Fruit fly (Drosophila melanogaster) whole organism, embryonic: ENCODE measurements around the gene beat-IIa.

Experiments
- Aef1 ChIP-seq: fragments of 200-800 bp; sonication (Bioruptor generic); IDR thresholded peaks from 3 replicates; pipeline ENCODE4 v1.3.6; 2022; ENCODE audit warnings: missing biosample characterization, missing genetic modification characterization
- Atf6 ChIP-seq: fragments of 200-800 bp; sonication (Bioruptor generic); IDR thresholded peaks from 2 replicates; pipeline ENCODE4 v1.3.6; 2022; ENCODE audit warnings: missing biosample characterization, missing genetic modification characterization
- BEAF-32 ChIP-seq: fragments of 200-800 bp; sonication (Bioruptor generic); optimal IDR thresholded peaks from 3 replicates; lab custom pipeline; 2017; ENCODE audit warnings: missing biosample characterization, missing genetic modification characterization, mild to moderate bottlenecking, moderate library complexity, missing genetic modification reagents
- C15 ChIP-seq: fragments of 200-800 bp; sonication (Bioruptor generic); IDR thresholded peaks from 3 replicates; pipeline ENCODE4 v1.3.6; 2022; ENCODE audit warnings: missing biosample characterization, missing genetic modification characterization
- CG10209 ChIP-seq: fragments of 200-800 bp; sonication (Bioruptor generic); optimal IDR thresholded peaks from 3 replicates; lab custom pipeline; 2017; ENCODE audit warnings: missing biosample characterization, mild to moderate bottlenecking, missing genetic modification characterization, missing genetic modification reagents
- CG11695 ChIP-seq: fragments of 200-800 bp; sonication (Bioruptor generic); IDR thresholded peaks from 3 replicates; pipeline ENCODE4 v1.3.6; 2022; ENCODE audit warnings: missing biosample characterization, missing genetic modification characterization
- CG12236 ChIP-seq: fragments of 200-800 bp; sonication (Bioruptor generic); optimal IDR thresholded peaks from 2 replicates; lab custom pipeline; 2016; ENCODE audit warnings: missing biosample characterization, missing genetic modification characterization
- CG12942 ChIP-seq: fragments of 200-800 bp; sonication (Bioruptor generic); optimal IDR thresholded peaks from 3 replicates; lab custom pipeline; 2016; ENCODE audit warnings: missing biosample characterization, missing genetic modification characterization
- CG13296 ChIP-seq: fragments of 200-800 bp; sonication (Bioruptor generic); optimal IDR thresholded peaks from 3 replicates; lab custom pipeline; 2018; ENCODE audit warnings: missing biosample characterization, mild to moderate bottlenecking, missing genetic modification characterization
- CG14710 ChIP-seq: fragments of 200-800 bp; sonication (Bioruptor generic); optimal IDR thresholded peaks from 3 replicates; lab custom pipeline; 2019; ENCODE audit warnings: missing biosample characterization, mild to moderate bottlenecking, missing genetic modification characterization, moderate library complexity
- CG15269 ChIP-seq: fragments of 200-800 bp; sonication (Bioruptor generic); optimal IDR thresholded peaks from 2 replicates; lab custom pipeline; 2018; ENCODE audit warnings: missing biosample characterization, mild to moderate bottlenecking, missing genetic modification characterization, moderate library complexity
- CG15514 ChIP-seq: fragments of 200-800 bp; sonication (Bioruptor generic); optimal IDR thresholded peaks from 3 replicates; lab custom pipeline; 2017; ENCODE audit warnings: missing biosample characterization, missing genetic modification characterization, mild to moderate bottlenecking, moderate library complexity, missing genetic modification reagents
- CG1602 ChIP-seq: fragments of 200-800 bp; sonication (Bioruptor generic); optimal IDR thresholded peaks from 3 replicates; lab custom pipeline; 2016; ENCODE audit warnings: missing biosample characterization, missing genetic modification characterization
- CG16813 ChIP-seq: fragments of 200-800 bp; sonication (Bioruptor generic); IDR thresholded peaks from 3 replicates; pipeline ENCODE4 v1.3.6; 2022; ENCODE audit warnings: missing biosample characterization, missing genetic modification characterization; ENCODE audit not compliant: partially characterized antibody
- CG17385 ChIP-seq: fragments of 200-800 bp; sonication (Bioruptor generic); optimal IDR thresholded peaks from 3 replicates; lab custom pipeline; 2018; ENCODE audit warnings: missing biosample characterization, mild to moderate bottlenecking, missing genetic modification characterization
- CG17612 ChIP-seq: fragments of 200-800 bp; sonication (Bioruptor generic); IDR thresholded peaks from 2 replicates; pipeline ENCODE4 v1.3.6; 2022; ENCODE audit warnings: missing biosample characterization, missing genetic modification characterization
- CG18011 ChIP-seq: fragments of 200-800 bp; sonication (Bioruptor generic); optimal IDR thresholded peaks from 2 replicates; lab custom pipeline; 2017; ENCODE audit warnings: missing biosample characterization, missing genetic modification characterization, mild to moderate bottlenecking, moderate library complexity, missing genotype
- CG18619 ChIP-seq: fragments of 200-800 bp; sonication (Bioruptor generic); optimal IDR thresholded peaks from 3 replicates; lab custom pipeline; 2017; ENCODE audit warnings: missing biosample characterization, mild to moderate bottlenecking, missing genetic modification characterization
- CG2199 ChIP-seq: fragments of 200-800 bp; sonication (Bioruptor generic); IDR thresholded peaks from 3 replicates; pipeline ENCODE4 v1.3.6; 2022; ENCODE audit warnings: missing biosample characterization, missing genetic modification characterization
- CG31441 ChIP-seq: fragments of 200-800 bp; sonication (Bioruptor generic); IDR thresholded peaks from 2 replicates; pipeline ENCODE4 v1.3.6; 2022; ENCODE audit warnings: missing biosample characterization, missing genetic modification characterization
- CG3163 ChIP-seq: fragments of 200-800 bp; sonication (Bioruptor generic); optimal IDR thresholded peaks from 3 replicates; lab custom pipeline; 2016; ENCODE audit warnings: missing biosample characterization, missing genetic modification characterization
- CG4360 ChIP-seq: fragments of 200-800 bp; sonication (Bioruptor generic); IDR thresholded peaks from 2 replicates; pipeline ENCODE4 v1.3.6; 2022; ENCODE audit warnings: missing biosample characterization, missing genetic modification characterization
- CG4707 ChIP-seq: fragments of 200-800 bp; sonication (Bioruptor generic); optimal IDR thresholded peaks from 2 replicates; lab custom pipeline; 2018; ENCODE audit warnings: missing biosample characterization, mild to moderate bottlenecking, missing genetic modification characterization, moderate library complexity
- CG6813 ChIP-seq: fragments of 200-800 bp; sonication (Bioruptor generic); optimal IDR thresholded peaks from 2 replicates; lab custom pipeline; 2017; ENCODE audit warnings: missing biosample characterization, missing genetic modification characterization, mild to moderate bottlenecking, moderate library complexity, missing genetic modification reagents
- CG7357 ChIP-seq: fragments of 200-800 bp; sonication (Bioruptor generic); IDR thresholded peaks from 3 replicates; pipeline ENCODE4 v1.3.6; 2022; ENCODE audit warnings: missing biosample characterization, missing genetic modification characterization
- CG9437 ChIP-seq: fragments of 200-800 bp; sonication (Bioruptor generic); optimal IDR thresholded peaks from 2 replicates; lab custom pipeline; 2018; ENCODE audit warnings: missing biosample characterization, mild to moderate bottlenecking, missing genetic modification characterization
- CHES-1-like ChIP-seq: fragments of 200-800 bp; sonication (Bioruptor generic); optimal IDR thresholded peaks from 2 replicates; lab custom pipeline; 2016; ENCODE audit warnings: missing biosample characterization, missing genetic modification characterization
- Dll ChIP-seq: fragments of 200-800 bp; sonication (Bioruptor generic); IDR thresholded peaks from 4 replicates; pipeline ENCODE4 v1.3.6; 2022; ENCODE audit warnings: missing biosample characterization, missing genetic modification characterization; ENCODE audit not compliant: partially characterized antibody
- E2f1 ChIP-seq: fragments of 200-800 bp; sonication (Bioruptor generic); IDR thresholded peaks from 2 replicates; pipeline ENCODE4 v1.3.6; 2022; ENCODE audit warnings: missing biosample characterization, missing genetic modification characterization
- Fer1 ChIP-seq: fragments of 200-800 bp; sonication (Bioruptor generic); optimal IDR thresholded peaks from 2 replicates; lab custom pipeline; 2017; ENCODE audit warnings: missing biosample characterization, mild to moderate bottlenecking, missing genetic modification characterization
- HLH54F ChIP-seq: fragments of 200-800 bp; sonication (Bioruptor generic); optimal IDR thresholded peaks from 3 replicates; lab custom pipeline; 2016; ENCODE audit warnings: missing biosample characterization, missing genetic modification characterization
- Max ChIP-seq: fragments of 200-800 bp; sonication (Bioruptor generic); optimal IDR thresholded peaks from 2 replicates; lab custom pipeline; 2016; ENCODE audit warnings: missing biosample characterization, mild to moderate bottlenecking, missing genetic modification characterization
- Mes4 ChIP-seq: fragments of 200-800 bp; sonication (Bioruptor generic); optimal IDR thresholded peaks from 2 replicates; lab custom pipeline; 2016; ENCODE audit warnings: missing biosample characterization, missing genetic modification characterization
- NFAT ChIP-seq: fragments of 200-800 bp; sonication (Bioruptor generic); IDR thresholded peaks from 2 replicates; pipeline ENCODE4 v1.3.6; 2022; ENCODE audit warnings: missing biosample characterization, missing genetic modification characterization
- Opbp ChIP-seq: fragments of 200-800 bp; sonication (Bioruptor generic); IDR thresholded peaks from 3 replicates; pipeline ENCODE4 v1.3.6; 2022; ENCODE audit warnings: missing biosample characterization, missing genetic modification characterization; ENCODE audit not compliant: partially characterized antibody
- Ptx1 ChIP-seq: fragments of 200-800 bp; sonication (Bioruptor generic); IDR thresholded peaks from 2 replicates; pipeline ENCODE4 v1.3.6; 2022; ENCODE audit warnings: missing biosample characterization, missing genetic modification characterization
- Taf1 ChIP-seq: fragments of 200-800 bp; sonication (Bioruptor generic); IDR thresholded peaks from 2 replicates; pipeline ENCODE4 v1.3.6; 2022; ENCODE audit warnings: missing biosample characterization, missing genetic modification characterization
- Vsx1 ChIP-seq: fragments of 200-800 bp; sonication (Bioruptor generic); optimal IDR thresholded peaks from 2 replicates; lab custom pipeline; 2017; ENCODE audit warnings: missing biosample characterization, mild to moderate bottlenecking, missing genetic modification characterization, missing genetic modification reagents
- dmrt99B ChIP-seq: fragments of 200-800 bp; sonication (Bioruptor generic); optimal IDR thresholded peaks from 2 replicates; lab custom pipeline; 2018; ENCODE audit warnings: missing biosample characterization, mild to moderate bottlenecking, missing genetic modification characterization, moderate library complexity
- eyg ChIP-seq: fragments of 200-800 bp; sonication (Bioruptor generic); optimal IDR thresholded peaks from 3 replicates; lab custom pipeline; 2016; ENCODE audit warnings: missing biosample characterization, missing genetic modification characterization
- fd102C ChIP-seq: fragments of 200-800 bp; sonication (Bioruptor generic); optimal IDR thresholded peaks from 2 replicates; lab custom pipeline; 2018; ENCODE audit warnings: missing biosample characterization, mild to moderate bottlenecking, missing genetic modification characterization, moderate library complexity
- fd96Cb ChIP-seq: fragments of 200-800 bp; sonication (Bioruptor generic); optimal IDR thresholded peaks from 2 replicates; lab custom pipeline; 2018; ENCODE audit warnings: missing biosample characterization, mild to moderate bottlenecking, missing genetic modification characterization, moderate library complexity
- ro ChIP-seq: fragments of 200-800 bp; sonication (Bioruptor generic); IDR thresholded peaks from 2 replicates; pipeline ENCODE4 v1.3.6; 2022; ENCODE audit warnings: missing biosample characterization, missing genetic modification characterization
- slp2 ChIP-seq: fragments of 200-800 bp; sonication (Bioruptor generic); optimal IDR thresholded peaks from 2 replicates; lab custom pipeline; 2016; ENCODE audit warnings: missing biosample characterization, missing genetic modification characterization
- sna ChIP-seq: fragments of 200-800 bp; sonication (Bioruptor generic); IDR thresholded peaks from 2 replicates; pipeline ENCODE4 v1.3.6; 2022; ENCODE audit warnings: missing biosample characterization, missing genetic modification characterization; ENCODE audit not compliant: partially characterized antibody
- sr ChIP-seq: fragments of 200-800 bp; sonication (Bioruptor generic); IDR thresholded peaks from 3 replicates; pipeline ENCODE4 v1.3.6; 2022; ENCODE audit warnings: missing biosample characterization, missing genetic modification characterization
- stwl ChIP-seq: fragments of 200-800 bp; sonication (Bioruptor generic); optimal IDR thresholded peaks from 3 replicates; lab custom pipeline; 2018; ENCODE audit warnings: missing biosample characterization, mild to moderate bottlenecking, missing genetic modification characterization, moderate library complexity
- sug ChIP-seq: fragments of 200-800 bp; optimal IDR thresholded peaks from 2 replicates; lab custom pipeline; 2019; ENCODE audit warnings: missing biosample characterization, mild to moderate bottlenecking, missing genetic modification characterization, moderate library complexity
- trem ChIP-seq: fragments of 200-800 bp; optimal IDR thresholded peaks from 3 replicates; lab custom pipeline; 2019; ENCODE audit warnings: missing biosample characterization, mild to moderate bottlenecking, missing genetic modification characterization, moderate library complexity
- vfl ChIP-seq: fragments of 200-800 bp; sonication (Bioruptor generic); optimal IDR thresholded peaks from 2 replicates; lab custom pipeline; 2016; ENCODE audit warnings: missing biosample characterization, missing genetic modification characterization

Gene beat-IIa

dm6 chr3R:17401289-17401752, 35.4 kb upstream of the beat-IIa start (continued):
- peak; percentile 49 for TF ChIP-seq CG15269 (tag; lab: Kevin White, UChicago)
- peak; percentile 94 for TF ChIP-seq CG7357 (GFP tag; lab: Robert Waterston, UW)
- TF ChIP-seq CHES-1-like (GFP tag; lab: Kevin White, UChicago), result peak; percentile 67
- peak; percentile 52 for TF ChIP-seq sug (tag; lab: Kevin White, UChicago)
- TF ChIP-seq CG6813 (GFP tag; lab: Kevin White, UChicago), result no peak
- TF ChIP-seq dmrt99B, result peak; percentile 47
- TF ChIP-seq Fer1 (GFP tag; lab: Kevin White, UChicago), result peak; percentile 41
- no peak for TF ChIP-seq Taf1 (GFP tag; lab: Robert Waterston, UW)
- TF ChIP-seq CG11695 (GFP tag; lab: Robert Waterston, UW), result 0 out of 3 replicates have a peak, but pooled peaks have one; percentile 44
- TF ChIP-seq slp2 (GFP tag; lab: Kevin White, UChicago), result peak; percentile 43
- TF ChIP-seq CG17612, result no peak
- peak; percentile 90 for TF ChIP-seq BEAF-32 (GFP tag; lab: Kevin White, UChicago)
- TF ChIP-seq Dll, result peak; percentile 84
- TF ChIP-seq CG12942 (GFP tag; lab: Kevin White, UChicago), result peak; percentile 57
- no peak for TF ChIP-seq C15 (GFP tag; lab: Robert Waterston, UW)
- peak; percentile 54 for TF ChIP-seq vfl (GFP tag; lab: Kevin White, UChicago)
- 0 out of 2 replicates have a peak, but pooled peaks have one; percentile 29 for TF ChIP-seq E2f1 (GFP tag; lab: Robert Waterston, UW)
- no peak for TF ChIP-seq Vsx1 (GFP tag; lab: Kevin White, UChicago)
- no peak for TF ChIP-seq sr (GFP tag; lab: Robert Waterston, UW)
- TF ChIP-seq stwl (tag; lab: Kevin White, UChicago), result peak; percentile 81
- TF ChIP-seq ro, result no peak
- no peak for TF ChIP-seq fd102C
- peak; percentile 43; the same call in 1 of the 2 replicates for TF ChIP-seq NFAT (GFP tag; lab: Robert Waterston, UW)
- TF ChIP-seq Ptx1 (GFP tag; lab: Robert Waterston, UW), result peak; percentile 47; the same call in 1 of the 2 replicates
- peak; percentile 22; the same call in 1 of the 2 replicates for TF ChIP-seq Atf6 (GFP tag; lab: Robert Waterston, UW)
- no peak for TF ChIP-seq CG4707 (GFP tag; lab: Kevin White, UChicago)
- peak; percentile 60 for TF ChIP-seq HLH54F (GFP tag; lab: Kevin White, UChicago)
- no peak for TF ChIP-seq fd96Cb (tag; lab: Kevin White, UChicago)
- TF ChIP-seq CG17385 (GFP tag; lab: Kevin White, UChicago), result peak; percentile 60
- peak; percentile 2 for TF ChIP-seq CG14710 (tag; lab: Kevin White, UChicago)
- peak; percentile 36 for TF ChIP-seq trem
- TF ChIP-seq CG3163 (GFP tag; lab: Kevin White, UChicago), result peak; percentile 36
- no peak for TF ChIP-seq CG4360 (GFP tag; lab: Robert Waterston, UW)
- TF ChIP-seq CG9437, result peak; percentile 24
- peak; percentile 63; the same call in 1 of the 2 replicates for TF ChIP-seq sna (GFP tag; lab: Robert Waterston, UW)
- TF ChIP-seq CG13296, result peak; percentile 14
- TF ChIP-seq eyg (GFP tag; lab: Kevin White, UChicago), result peak; percentile 20
- TF ChIP-seq CG1602, result peak; percentile 22
- TF ChIP-seq CG18011, result peak; percentile 52
- 0 out of 3 replicates have a peak, but pooled peaks have one; percentile 27 for TF ChIP-seq Aef1 (GFP tag; lab: Robert Waterston, UW)
- TF ChIP-seq CG12236 (GFP tag; lab: Kevin White, UChicago), result peak; percentile 8
- peak; percentile 43 for TF ChIP-seq CG10209 (GFP tag; lab: Kevin White, UChicago)
- peak; percentile 86 for TF ChIP-seq Opbp (GFP tag; lab: Robert Waterston, UW)
- TF ChIP-seq Mes4, result peak; percentile 27
- no peak for TF ChIP-seq Max
- peak; percentile 37 for TF ChIP-seq CG31441 (GFP tag; lab: Robert Waterston, UW)
- TF ChIP-seq CG15514 (GFP tag; lab: Kevin White, UChicago), result peak; percentile 37
- peak; percentile 80 for TF ChIP-seq CG16813
- peak; percentile 15 for TF ChIP-seq CG18619 (GFP tag; lab: Kevin White, UChicago)
- 0 out of 3 replicates have a peak, but pooled peaks have one; percentile 53 for TF ChIP-seq CG2199 (GFP tag; lab: Robert Waterston, UW)
